Worm (Caenorhabditis elegans): ENCODE data around the gene F59A1.11.

- TF ChIP-seq ceh-13 (GFP tag; optimal IDR thresholded peaks at IDR 0.05) (no peak), tra-4 (tag; optimal IDR thresholded peaks at IDR 0.05) (no peak), ama-1 (optimal IDR thresholded peaks at IDR 0.05) (no peak), scrt-1 (GFP tag; IDR thresholded peaks at IDR 0.05) (no peak), flt-1 (GFP tag; IDR thresholded peaks at IDR 0.05) (no peak), hmg-4 (GFP tag; optimal IDR thresholded peaks at IDR 0.05) (no peak), ceh-36 (tag; optimal IDR thresholded peaks at IDR 0.05) (no peak), F13C5.2 (tag; optimal IDR thresholded peaks at IDR 0.05) (no peak), tbx-11 (GFP tag; IDR thresholded peaks at IDR 0.05) (no peak), ets-7 (tag; optimal IDR thresholded peaks at IDR 0.05) (no peak), aly-1 (tag; optimal IDR thresholded peaks at IDR 0.05) (no peak), tbx-37 (GFP tag; conservative IDR thresholded peaks at IDR 0.05) (no peak)
These were observed 5.8 kb downstream of the F59A1.11 start, which contains the start of gene dgat-2 for ce11 chrV:17660003-17660402.

Measured in whole organism, early embryonic.